Worm (Caenorhabditis elegans): Measurements from ENCODE around the gene W09D10.4.

DNA sequence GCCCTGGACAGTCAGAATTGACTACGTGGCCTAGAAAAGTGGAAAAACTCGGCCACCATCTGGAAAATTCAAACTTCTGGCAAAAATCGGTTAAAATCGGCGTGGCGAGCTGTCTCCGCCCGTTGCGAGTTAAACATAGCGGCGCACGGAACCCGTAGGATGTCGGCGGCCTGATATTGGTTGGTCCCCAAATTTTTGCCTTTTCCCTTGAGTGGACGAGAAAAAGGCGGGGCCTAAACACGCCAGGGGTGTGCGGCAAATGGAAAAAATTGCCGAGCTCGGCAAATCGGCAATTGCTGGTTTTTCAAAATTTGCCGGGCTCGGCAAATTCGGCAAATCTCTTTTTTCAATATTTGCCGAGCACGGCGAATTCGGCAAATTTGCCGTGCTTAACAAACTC is 17.3 kb upstream of the W09D10.4 start:
- TF ChIP-seq odd-2 (tag; optimal IDR thresholded peaks at IDR 0.05) (no peak), nhr-11 (tag; optimal IDR thresholded peaks at IDR 0.05) (no peak), sox-4 (tag; optimal IDR thresholded peaks at IDR 0.05) (no peak), unc-42 (tag; optimal IDR thresholded peaks at IDR 0.05) (no peak), C08G9.2 (tag; optimal IDR thresholded peaks at IDR 0.05) (no peak), gmeb-2 (tag; optimal IDR thresholded peaks at IDR 0.05) (no peak), pha-4 (tag; optimal IDR thresholded peaks at IDR 0.05) (no peak), elt-2 (tag; optimal IDR thresholded peaks at IDR 0.05) (no peak), pat-9 (tag; optimal IDR thresholded peaks at IDR 0.05) (no peak), pqm-1 (tag; optimal IDR thresholded peaks at IDR 0.05) (no peak), sdc-2 (tag; optimal IDR thresholded peaks at IDR 0.05) (no peak), hlh-30 (tag; optimal IDR thresholded peaks at IDR 0.05; ENCODE audit: insufficient read depth) (no peak)
